Fruit fly (Drosophila melanogaster) whole organism, embryonic: ENCODE data around the gene wg.

Experiments
- Atf6 ChIP-seq: fragments of 200-800 bp; sonication (Bioruptor generic); IDR thresholded peaks from 2 replicates; pipeline ENCODE4 v1.3.6; 2022; ENCODE audit warnings: missing biosample characterization, missing genetic modification characterization
- B-H2 ChIP-seq: fragments of 200-800 bp; sonication (Bioruptor generic); optimal IDR thresholded peaks from 2 replicates; lab custom pipeline; 2018; ENCODE audit warnings: missing biosample characterization, mild to moderate bottlenecking, missing genetic modification characterization
- Bgb ChIP-seq: fragments of 200-800 bp; sonication (Bioruptor generic); IDR thresholded peaks from 2 replicates; pipeline ENCODE4 v1.3.6; 2022; ENCODE audit warnings: missing biosample characterization, missing genetic modification characterization; ENCODE audit not compliant: partially characterized antibody
- Blimp-1 ChIP-seq: fragments of 200-800 bp; sonication (Bioruptor generic); optimal IDR thresholded peaks from 3 replicates; lab custom pipeline; 2018; ENCODE audit warnings: missing biosample characterization, missing genetic modification characterization, mild to moderate bottlenecking, moderate library complexity, missing genetic modification reagents
- Bteb2 ChIP-seq: fragments of 200-800 bp; sonication (Bioruptor generic); optimal IDR thresholded peaks from 2 replicates; lab custom pipeline; 2016; ENCODE audit warnings: missing biosample characterization, missing genetic modification characterization
- CG10147 ChIP-seq: fragments of 200-800 bp; sonication (Bioruptor generic); optimal IDR thresholded peaks from 2 replicates; lab custom pipeline; 2019; ENCODE audit warnings: missing biosample characterization, mild to moderate bottlenecking, missing genetic modification characterization, moderate library complexity
- CG12769 ChIP-seq: fragments of 200-800 bp; sonication (Bioruptor generic); optimal IDR thresholded peaks from 2 replicates; lab custom pipeline; 2019; ENCODE audit warnings: missing biosample characterization, mild to moderate bottlenecking, missing genetic modification characterization, moderate library complexity
- CG13123 ChIP-seq: fragments of 200-800 bp; sonication (Bioruptor generic); optimal IDR thresholded peaks from 2 replicates; lab custom pipeline; 2016; ENCODE audit warnings: missing biosample characterization, missing genetic modification characterization
- CG2712 ChIP-seq: fragments of 200-800 bp; optimal IDR thresholded peaks from 3 replicates; lab custom pipeline; 2019; ENCODE audit warnings: missing biosample characterization, mild to moderate bottlenecking, missing genetic modification characterization, moderate library complexity
- CG30020 ChIP-seq: fragments of 200-800 bp; optimal IDR thresholded peaks from 2 replicates; lab custom pipeline; 2019; ENCODE audit warnings: missing biosample characterization, mild to moderate bottlenecking, missing genetic modification characterization, moderate library complexity
- CG31224 ChIP-seq: fragments of 200-800 bp; sonication (Bioruptor generic); IDR thresholded peaks from 2 replicates; pipeline ENCODE4 v1.3.6; 2022; ENCODE audit warnings: missing biosample characterization, missing genetic modification characterization
- CG32767 ChIP-seq: fragments of 200-800 bp; sonication (Bioruptor generic); IDR thresholded peaks from 2 replicates; pipeline ENCODE4 v1.3.6; 2022; ENCODE audit warnings: missing biosample characterization, missing genetic modification characterization
- CG34224 ChIP-seq: fragments of 200-800 bp; sonication (Bioruptor generic); IDR thresholded peaks from 3 replicates; pipeline ENCODE4 v1.3.6; 2022; ENCODE audit warnings: missing biosample characterization, missing genetic modification characterization; ENCODE audit not compliant: partially characterized antibody
- CG3726 ChIP-seq: fragments of 200-800 bp; sonication (Bioruptor generic); IDR thresholded peaks from 3 replicates; pipeline ENCODE4, ENCODE4 v1.3.6; 2022; ENCODE audit warnings: missing biosample characterization, missing genetic modification characterization
- CG6683 ChIP-seq: fragments of 200-800 bp; sonication (Bioruptor generic); optimal IDR thresholded peaks from 2 replicates; lab custom pipeline; 2017; ENCODE audit warnings: missing biosample characterization, mild to moderate bottlenecking, missing genetic modification characterization, missing genetic modification reagents
- CG7372 ChIP-seq: fragments of 200-800 bp; sonication (Bioruptor generic); IDR thresholded peaks from 2 replicates; pipeline ENCODE4 v1.3.6; 2022; ENCODE audit warnings: missing biosample characterization, missing genetic modification characterization
- CG8924 ChIP-seq: fragments of 200-800 bp; optimal IDR thresholded peaks from 3 replicates; lab custom pipeline; 2019; ENCODE audit warnings: missing biosample characterization, mild to moderate bottlenecking, missing genetic modification characterization, moderate library complexity
- CG9932 ChIP-seq: fragments of 200-800 bp; sonication (Bioruptor generic); IDR thresholded peaks from 2 replicates; pipeline ENCODE4 v1.3.6; 2022; ENCODE audit warnings: missing biosample characterization, missing genetic modification characterization
- Doc2 ChIP-seq: fragments of 200-800 bp; sonication (Bioruptor generic); IDR thresholded peaks from 2 replicates; pipeline ENCODE4 v1.3.6; 2022; ENCODE audit warnings: missing biosample characterization, missing genetic modification characterization
- Dp ChIP-seq: fragments of 200-800 bp; sonication (Bioruptor generic); optimal IDR thresholded peaks from 2 replicates; lab custom pipeline; 2018; ENCODE audit warnings: missing biosample characterization, mild to moderate bottlenecking, missing genetic modification characterization, moderate library complexity
- Lim3 ChIP-seq: fragments of 200-800 bp; sonication (Bioruptor generic); IDR thresholded peaks from 2 replicates; pipeline ENCODE4 v1.3.6; 2022; ENCODE audit warnings: missing biosample characterization, missing genetic modification characterization
- Lpt ChIP-seq: fragments of >200 bp; optimal IDR thresholded peaks from 2 replicates; lab custom pipeline; 2018; ENCODE audit warnings: missing biosample characterization, missing genetic modification characterization
- Med ChIP-seq: fragments of 200-800 bp; sonication (Bioruptor generic); peaks from one replicate; lab custom pipeline; 2016; ENCODE audit warnings: missing biosample characterization, missing genetic modification characterization, mild to moderate bottlenecking, inconsistent platforms, moderate library complexity
- Opbp ChIP-seq: fragments of 200-800 bp; sonication (Bioruptor generic); IDR thresholded peaks from 3 replicates; pipeline ENCODE4 v1.3.6; 2022; ENCODE audit warnings: missing biosample characterization, missing genetic modification characterization; ENCODE audit not compliant: partially characterized antibody
- Xrp1 ChIP-seq: fragments of 200-800 bp; sonication (Bioruptor generic); IDR thresholded peaks from 2 replicates; pipeline ENCODE4 v1.3.6; 2022; ENCODE audit warnings: missing biosample characterization, missing genetic modification characterization
- ac ChIP-seq: fragments of 200-800 bp; sonication (Bioruptor generic); optimal IDR thresholded peaks from 3 replicates; lab custom pipeline; 2017; ENCODE audit warnings: missing biosample characterization, mild to moderate bottlenecking, missing genetic modification characterization
- amos ChIP-seq: fragments of 200-800 bp; sonication (Bioruptor generic); IDR thresholded peaks from 2 replicates; pipeline ENCODE4 v1.3.6; 2022; ENCODE audit warnings: missing biosample characterization, missing genetic modification characterization; ENCODE audit not compliant: partially characterized antibody
- bowl ChIP-seq: fragments of 200-800 bp; sonication (Bioruptor generic); IDR thresholded peaks from 2 replicates; pipeline ENCODE4 v1.3.6; 2022; ENCODE audit warnings: missing biosample characterization, missing genetic modification characterization
- btn ChIP-seq: fragments of 200-800 bp; sonication (Bioruptor generic); optimal IDR thresholded peaks from 2 replicates; lab custom pipeline; 2016; ENCODE audit warnings: missing biosample characterization, missing genetic modification characterization
- chif ChIP-seq, 2 experiments: fragments of 200-800 bp; sonication (Bioruptor generic); optimal IDR thresholded peaks; 3 replicates each; lab custom pipeline; 2016; ENCODE audit warnings: missing biosample characterization in 2 of 2, missing genetic modification characterization in 2 of 2
- dpn ChIP-seq, 2 experiments: fragments of 200-800 bp; sonication (Bioruptor generic); optimal IDR thresholded peaks; 3 replicates each; lab custom pipeline; 2016; ENCODE audit warnings: missing biosample characterization in 2 of 2, missing genetic modification characterization in 2 of 2
- ewg ChIP-seq: fragments of 200-800 bp; sonication (Bioruptor generic); optimal IDR thresholded peaks from 3 replicates; lab custom pipeline; 2017; ENCODE audit warnings: mild to moderate bottlenecking, missing biosample characterization, missing genetic modification reagents, missing genetic modification characterization
- fu2 ChIP-seq: fragments of 200-800 bp; sonication (Bioruptor generic); optimal IDR thresholded peaks from 2 replicates; lab custom pipeline; 2016; ENCODE audit warnings: missing biosample characterization, missing genetic modification characterization
- her ChIP-seq: fragments of 200-800 bp; sonication (Bioruptor generic); optimal IDR thresholded peaks from 2 replicates; lab custom pipeline; 2016; ENCODE audit warnings: missing biosample characterization, missing genetic modification characterization
- insv ChIP-seq, 2 experiments: fragments of 200-800 bp; sonication (Bioruptor generic); optimal IDR thresholded peaks; 3 replicates each; lab custom pipeline; 2016 to 2018; ENCODE audit warnings: missing biosample characterization in 2 of 2, missing genetic modification characterization in 2 of 2
- jumu ChIP-seq: fragments of 200-800 bp; sonication (Bioruptor generic); optimal IDR thresholded peaks from 3 replicates; lab custom pipeline; 2016; ENCODE audit warnings: missing biosample characterization, missing genetic modification characterization
- nerfin-2 ChIP-seq: fragments of 200-800 bp; sonication (Bioruptor generic); IDR thresholded peaks from 2 replicates; pipeline ENCODE4 v1.3.6; 2022; ENCODE audit warnings: missing biosample characterization, missing genetic modification characterization; ENCODE audit not compliant: partially characterized antibody
- nmo ChIP-seq: fragments of 200-800 bp; sonication (Bioruptor generic); optimal IDR thresholded peaks from 2 replicates; lab custom pipeline; 2018; ENCODE audit warnings: missing biosample characterization, mild to moderate bottlenecking, missing genetic modification characterization, moderate library complexity
- pros ChIP-seq: fragments of 200-800 bp; sonication (Bioruptor generic); optimal IDR thresholded peaks from 3 replicates; lab custom pipeline; 2019; ENCODE audit warnings: missing biosample characterization, mild to moderate bottlenecking, missing genetic modification characterization, moderate library complexity
- pzg ChIP-seq: fragments of 200-800 bp; sonication (Bioruptor generic); optimal IDR thresholded peaks from 3 replicates; lab custom pipeline; 2018; ENCODE audit warnings: missing biosample characterization, mild to moderate bottlenecking, missing genetic modification characterization, moderate library complexity
- rib ChIP-seq: fragments of 200-800 bp; sonication (Bioruptor generic); IDR thresholded peaks from 2 replicates; pipeline ENCODE4 v1.3.6; 2022; ENCODE audit warnings: missing biosample characterization, missing genetic modification characterization
- sc ChIP-seq, 3 experiments: fragments of >200 bp in 2 of 3; fragments of 200-800 bp in 1 of 3; sonication (Bioruptor generic) in 1 of 3; optimal IDR thresholded peaks; 2 replicates in 2 of 3; 3 replicates in 1 of 3; lab custom pipeline; 2017; ENCODE audit warnings: mild to moderate bottlenecking in 1 of 3, missing biosample characterization in 1 of 3, missing genetic modification characterization in 1 of 3, missing genetic modification reagents in 1 of 3
- sr ChIP-seq: fragments of 200-800 bp; sonication (Bioruptor generic); IDR thresholded peaks from 3 replicates; pipeline ENCODE4 v1.3.6; 2022; ENCODE audit warnings: missing biosample characterization, missing genetic modification characterization
- twi ChIP-seq: fragments of 200-800 bp; optimal IDR thresholded peaks from 2 replicates; lab custom pipeline; 2019; ENCODE audit warnings: missing biosample characterization, mild to moderate bottlenecking, missing genetic modification characterization, moderate library complexity
- tx ChIP-seq: fragments of 200-800 bp; sonication (Bioruptor generic); optimal IDR thresholded peaks from 2 replicates; lab custom pipeline; 2016; ENCODE audit warnings: missing biosample characterization, missing genetic modification characterization
- unc-4 ChIP-seq: fragments of 200-800 bp; sonication (Bioruptor generic); IDR thresholded peaks from 2 replicates; pipeline ENCODE4 v1.3.6; 2022; ENCODE audit warnings: missing biosample characterization, missing genetic modification characterization; ENCODE audit not compliant: partially characterized antibody
- wek ChIP-seq: fragments of 200-800 bp; sonication (Bioruptor generic); optimal IDR thresholded peaks from 3 replicates; lab custom pipeline; 2018; ENCODE audit warnings: missing biosample characterization, mild to moderate bottlenecking, missing genetic modification characterization, moderate library complexity
- z ChIP-seq: fragments of 200-800 bp; sonication (Bioruptor generic); IDR thresholded peaks from 3 replicates; pipeline ENCODE4 v1.3.6; 2022; ENCODE audit warnings: missing biosample characterization, missing genetic modification characterization
- zen ChIP-seq: fragments of 200-800 bp; sonication (Bioruptor generic); optimal IDR thresholded peaks from 3 replicates; lab custom pipeline; 2018; ENCODE audit warnings: missing biosample characterization, mild to moderate bottlenecking, missing genetic modification characterization, moderate library complexity

The wg gene

DNA sequence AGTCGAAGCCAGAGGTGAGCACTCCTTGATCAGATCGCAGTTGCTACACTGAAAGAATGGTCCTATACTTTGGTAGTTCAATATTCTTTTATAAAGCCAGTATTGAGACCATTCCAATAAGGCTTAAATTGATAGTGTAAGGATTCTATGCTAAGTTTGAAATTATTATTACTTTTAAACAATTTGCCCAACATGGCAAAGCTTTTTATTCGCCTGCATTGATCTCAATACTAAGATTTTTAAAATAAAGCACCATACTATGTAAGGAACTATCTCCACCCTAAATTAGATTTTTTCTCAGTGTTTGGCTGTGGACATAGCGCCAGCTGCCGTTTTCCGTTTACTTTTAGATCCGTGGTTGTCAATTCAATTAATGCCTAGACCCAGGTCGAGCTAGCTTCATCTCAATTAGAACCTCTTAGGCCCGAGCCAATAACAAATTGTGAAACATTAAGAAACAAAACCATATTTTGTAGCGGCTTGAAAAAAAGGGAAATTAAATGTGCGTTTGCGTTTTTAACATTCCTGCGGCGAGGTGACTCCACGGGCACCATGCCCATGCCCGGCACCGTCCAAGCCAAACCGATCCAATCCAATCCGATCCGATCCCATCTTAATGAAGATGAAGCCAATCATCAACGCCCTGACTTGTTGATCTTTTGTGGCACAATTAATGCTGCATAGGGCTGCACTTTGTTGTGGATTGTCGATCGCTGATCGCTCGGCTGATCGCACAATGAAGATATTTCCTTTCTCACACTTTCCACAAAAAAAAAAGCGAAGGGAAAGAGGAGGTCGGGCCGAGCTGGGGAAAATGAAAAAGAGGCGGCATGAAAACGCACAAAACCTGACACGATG, 13.3 kb upstream of the wg start (continued):
- no peak for TF ChIP-seq insv (GFP tag; optimal IDR thresholded peaks at IDR 0.05; lab: Kevin White, UChicago)
- TF ChIP-seq CG8924 (tag; lab: Kevin White, UChicago) = peak; percentile 37
- TF ChIP-seq CG34224 (GFP tag; lab: Robert Waterston, UW) = no peak
- TF ChIP-seq Xrp1 (GFP tag; lab: Robert Waterston, UW) = peak; percentile 77
- TF ChIP-seq dpn (GFP tag; optimal IDR thresholded peaks at IDR 0.05; lab: Kevin White, UChicago) = no peak
- TF ChIP-seq CG9932 (GFP tag; lab: Robert Waterston, UW) = no peak
- no peak for TF ChIP-seq bowl (GFP tag; lab: Robert Waterston, UW)
- no peak for TF ChIP-seq Med (GFP tag; lab: Kevin White, UChicago)
- TF ChIP-seq CG2712 (tag; lab: Kevin White, UChicago) = peak; percentile 71
- no peak for TF ChIP-seq CG31224 (GFP tag; lab: Robert Waterston, UW)
- TF ChIP-seq btn (GFP tag; lab: Kevin White, UChicago) = no peak
- no peak for TF ChIP-seq Lim3
- TF ChIP-seq fu2 = no peak
- no peak for TF ChIP-seq pzg (GFP tag; lab: Kevin White, UChicago)
- peak; percentile 7 to 32 for TF ChIP-seq chif (GFP tag; optimal IDR thresholded peaks at IDR 0.05; lab: Kevin White, UChicago)
- TF ChIP-seq sr (GFP tag; lab: Robert Waterston, UW) = no peak
- no peak for TF ChIP-seq CG30020 (tag; lab: Kevin White, UChicago)
- TF ChIP-seq tx (GFP tag; lab: Kevin White, UChicago) = no peak
- peak; percentile 16 for TF ChIP-seq twi (tag; lab: Kevin White, UChicago)
- no peak for TF ChIP-seq zen
- TF ChIP-seq z (GFP tag; lab: Robert Waterston, UW) = no peak
- no peak for TF ChIP-seq pros (GFP tag; lab: Kevin White, UChicago)
- no peak for TF ChIP-seq CG7372 (GFP tag; lab: Robert Waterston, UW)
- no peak for TF ChIP-seq rib (GFP tag; lab: Robert Waterston, UW)
- no peak for TF ChIP-seq CG12769 (tag; lab: Kevin White, UChicago)
- TF ChIP-seq nerfin-2 (GFP tag; lab: Robert Waterston, UW) = no peak
- TF ChIP-seq unc-4 (GFP tag; lab: Robert Waterston, UW) = no peak
- no peak for TF ChIP-seq Bgb (GFP tag; lab: Robert Waterston, UW)
- TF ChIP-seq CG10147 (GFP tag; lab: Kevin White, UChicago) = no peak
- no peak for TF ChIP-seq B-H2 (GFP tag; lab: Kevin White, UChicago)
- peak; percentile 21 for TF ChIP-seq ewg (GFP tag; lab: Kevin White, UChicago)
- TF ChIP-seq Opbp (GFP tag; lab: Robert Waterston, UW) = no peak
- no peak for TF ChIP-seq her (GFP tag; lab: Kevin White, UChicago)
- no peak for TF ChIP-seq Bteb2 (GFP tag; lab: Kevin White, UChicago)
- TF ChIP-seq CG13123 = no peak
- TF ChIP-seq Blimp-1 (GFP tag; lab: Kevin White, UChicago) = peak; percentile 11
- TF ChIP-seq CG6683 = no peak
- no peak for TF ChIP-seq CG32767 (GFP tag; lab: Robert Waterston, UW)
- TF ChIP-seq wek (GFP tag; lab: Kevin White, UChicago) = no peak
- TF ChIP-seq sc (optimal IDR thresholded peaks at IDR 0.05; lab: Kevin White, UChicago) = no peak
- TF ChIP-seq sc (GFP tag; optimal IDR thresholded peaks at IDR 0.05; lab: Kevin White, UChicago) = peak; percentile 9
- TF ChIP-seq CG3726 = no peak
- no peak for TF ChIP-seq jumu (GFP tag; lab: Kevin White, UChicago)
- TF ChIP-seq Dp (GFP tag; lab: Kevin White, UChicago) = no peak
- peak; percentile 22 for TF ChIP-seq ac
- TF ChIP-seq Lpt (GFP tag; lab: Kevin White, UChicago) = no peak
- TF ChIP-seq nmo = peak; percentile 76
- no peak for TF ChIP-seq Atf6 (GFP tag; lab: Robert Waterston, UW)
- no peak for TF ChIP-seq Doc2 (GFP tag; lab: Robert Waterston, UW)
- TF ChIP-seq amos (GFP tag; lab: Robert Waterston, UW) = no peak
